Worm (Caenorhabditis elegans) whole organism, early embryonic: Measurements from ENCODE around the gene F54F7.2.

Experiments used
- B0310.2 ChIP-seq: sonication (generic microtip); optimal IDR thresholded peaks from 2 replicates; lab custom pipeline; 2016; ENCODE audit warnings: mild to moderate bottlenecking, missing genetic modification characterization, missing compliant biosample characterization
- aly-1 ChIP-seq: sonication (generic microtip); optimal IDR thresholded peaks from 2 replicates; lab custom pipeline; 2016; ENCODE audit warnings: missing genetic modification characterization, missing compliant biosample characterization
- ama-1 ChIP-seq: fragments of 150-350 bp; optimal IDR thresholded peaks from 2 replicates; lab custom pipeline; 2014

- TF ChIP-seq aly-1 (tag; lab: Kevin White, UChicago) (no peak), ama-1 (lab: Kevin White, UChicago) (no peak), B0310.2 (tag; lab: Kevin White, UChicago) (no peak)
Measured at ce11 chrX:11857178-11857577, 13.7 kb downstream of the F54F7.2 start, which contains the start of gene mes-1.
